Fruit fly (Drosophila melanogaster) whole organism, embryonic: ENCODE data around the gene Nagk.

Experiments
- Ada2b ChIP-seq: fragments of 200-800 bp; sonication (Bioruptor generic); IDR thresholded peaks from 2 replicates; pipeline ENCODE4 v1.3.6; 2022; ENCODE audit warnings: missing biosample characterization, missing genetic modification characterization
- B-H1 ChIP-seq: fragments of 200-800 bp; sonication (Bioruptor generic); IDR thresholded peaks from 3 replicates; pipeline ENCODE4 v1.3.6; 2022; ENCODE audit warnings: missing biosample characterization, missing genetic modification characterization
- CG10209 ChIP-seq: fragments of 200-800 bp; sonication (Bioruptor generic); optimal IDR thresholded peaks from 3 replicates; lab custom pipeline; 2017; ENCODE audit warnings: missing biosample characterization, mild to moderate bottlenecking, missing genetic modification characterization, missing genetic modification reagents
- CG12219 ChIP-seq: fragments of 200-800 bp; sonication (Bioruptor generic); optimal IDR thresholded peaks from 3 replicates; lab custom pipeline; 2018; ENCODE audit warnings: missing biosample characterization, mild to moderate bottlenecking, missing genetic modification characterization
- CG1233 ChIP-seq: fragments of 200-800 bp; sonication (Bioruptor generic); optimal IDR thresholded peaks from 4 replicates; lab custom pipeline; 2018; ENCODE audit warnings: missing biosample characterization, mild to moderate bottlenecking, missing genetic modification characterization
- CG13894 ChIP-seq: fragments of 200-800 bp; sonication (Bioruptor generic); optimal IDR thresholded peaks from 3 replicates; lab custom pipeline; 2018; ENCODE audit warnings: missing biosample characterization, mild to moderate bottlenecking, missing genetic modification characterization, moderate library complexity
- CG17361 ChIP-seq: fragments of 200-800 bp; sonication (Bioruptor generic); IDR thresholded peaks from 3 replicates; pipeline ENCODE4 v1.3.6; 2022; ENCODE audit warnings: missing biosample characterization, missing genetic modification characterization
- CG1832 ChIP-seq: fragments of 200-800 bp; sonication (Bioruptor generic); optimal IDR thresholded peaks from 2 replicates; lab custom pipeline; 2017; ENCODE audit warnings: missing biosample characterization, mild to moderate bottlenecking, missing genetic modification characterization, inconsistent platforms
- CG2678 ChIP-seq: fragments of 200-800 bp; sonication (Bioruptor generic); optimal IDR thresholded peaks from 3 replicates; lab custom pipeline; 2019; ENCODE audit warnings: missing biosample characterization, mild to moderate bottlenecking, missing genetic modification characterization, moderate library complexity
- CG30020 ChIP-seq: fragments of 200-800 bp; optimal IDR thresholded peaks from 2 replicates; lab custom pipeline; 2019; ENCODE audit warnings: missing biosample characterization, mild to moderate bottlenecking, missing genetic modification characterization, moderate library complexity
- CG33213 ChIP-seq: fragments of 200-800 bp; sonication (Bioruptor generic); optimal IDR thresholded peaks from 3 replicates; lab custom pipeline; 2016; ENCODE audit warnings: missing biosample characterization, missing genetic modification characterization
- CG3407 ChIP-seq: fragments of 200-800 bp; sonication (Bioruptor generic); optimal IDR thresholded peaks from 2 replicates; lab custom pipeline; 2018; ENCODE audit warnings: missing biosample characterization, mild to moderate bottlenecking, missing genetic modification characterization
- CG3995 ChIP-seq: fragments of 200-800 bp; sonication (Bioruptor generic); optimal IDR thresholded peaks from 3 replicates; lab custom pipeline; 2016; ENCODE audit warnings: missing biosample characterization, missing genetic modification characterization
- CG7987 ChIP-seq: fragments of 200-800 bp; sonication (Bioruptor generic); optimal IDR thresholded peaks from 2 replicates; lab custom pipeline; 2018; ENCODE audit warnings: missing biosample characterization, mild to moderate bottlenecking, missing genetic modification characterization, moderate library complexity
- CG8924 ChIP-seq: fragments of 200-800 bp; optimal IDR thresholded peaks from 3 replicates; lab custom pipeline; 2019; ENCODE audit warnings: missing biosample characterization, mild to moderate bottlenecking, missing genetic modification characterization, moderate library complexity
- D19A ChIP-seq: fragments of 200-800 bp; optimal IDR thresholded peaks from 3 replicates; lab custom pipeline; 2019; ENCODE audit warnings: missing biosample characterization, mild to moderate bottlenecking, missing genetic modification characterization, moderate library complexity
- Dref ChIP-seq: fragments of 200-800 bp; sonication (Bioruptor generic); IDR thresholded peaks from 2 replicates; pipeline ENCODE4 v1.3.6; 2022; ENCODE audit warnings: missing biosample characterization, missing genetic modification characterization
- Hr3 ChIP-seq: fragments of 200-800 bp; sonication (Bioruptor generic); optimal IDR thresholded peaks from 3 replicates; lab custom pipeline; 2016; ENCODE audit warnings: missing biosample characterization, missing genetic modification characterization
- Lhr ChIP-seq: fragments of 200-800 bp; sonication (Bioruptor generic); optimal IDR thresholded peaks from 3 replicates; lab custom pipeline; 2017; ENCODE audit warnings: mild to moderate bottlenecking, missing biosample characterization, missing genetic modification reagents, missing genetic modification characterization
- MTF-1 ChIP-seq: fragments of 200-800 bp; sonication (Bioruptor generic); optimal IDR thresholded peaks from 2 replicates; lab custom pipeline; 2018; ENCODE audit warnings: missing biosample characterization, mild to moderate bottlenecking, missing genetic modification characterization, borderline replicate concordance
- Max ChIP-seq: fragments of 200-800 bp; sonication (Bioruptor generic); optimal IDR thresholded peaks from 2 replicates; lab custom pipeline; 2016; ENCODE audit warnings: missing biosample characterization, mild to moderate bottlenecking, missing genetic modification characterization
- Nf-YB ChIP-seq: fragments of 200-800 bp; sonication (Bioruptor generic); optimal IDR thresholded peaks from 3 replicates; lab custom pipeline; 2019; ENCODE audit warnings: missing biosample characterization, mild to moderate bottlenecking, missing genetic modification characterization, moderate library complexity
- Oaz ChIP-seq: fragments of 200-800 bp; sonication (Bioruptor generic); IDR thresholded peaks from 2 replicates; pipeline ENCODE4 v1.3.6; 2022; ENCODE audit warnings: missing biosample characterization, missing genetic modification characterization
- Oli ChIP-seq: fragments of 200-800 bp; sonication (Bioruptor generic); optimal IDR thresholded peaks from 2 replicates; lab custom pipeline; 2018; ENCODE audit warnings: missing biosample characterization, mild to moderate bottlenecking, missing genetic modification characterization, moderate library complexity
- Ptx1 ChIP-seq: fragments of 200-800 bp; sonication (Bioruptor generic); IDR thresholded peaks from 2 replicates; pipeline ENCODE4 v1.3.6; 2022; ENCODE audit warnings: missing biosample characterization, missing genetic modification characterization
- Sox100B ChIP-seq: fragments of 200-800 bp; sonication (Bioruptor generic); optimal IDR thresholded peaks from 3 replicates; lab custom pipeline; 2018; ENCODE audit warnings: missing biosample characterization, mild to moderate bottlenecking, missing genetic modification characterization
- Sox102F ChIP-seq: fragments of 200-800 bp; sonication (Bioruptor generic); optimal IDR thresholded peaks from 2 replicates; lab custom pipeline; 2018; ENCODE audit warnings: missing biosample characterization, mild to moderate bottlenecking, missing genetic modification characterization, moderate library complexity
- ac ChIP-seq: fragments of 200-800 bp; sonication (Bioruptor generic); optimal IDR thresholded peaks from 3 replicates; lab custom pipeline; 2017; ENCODE audit warnings: missing biosample characterization, mild to moderate bottlenecking, missing genetic modification characterization
- amos ChIP-seq: fragments of 200-800 bp; sonication (Bioruptor generic); IDR thresholded peaks from 2 replicates; pipeline ENCODE4 v1.3.6; 2022; ENCODE audit warnings: missing biosample characterization, missing genetic modification characterization; ENCODE audit not compliant: partially characterized antibody
- btn ChIP-seq: fragments of 200-800 bp; sonication (Bioruptor generic); optimal IDR thresholded peaks from 2 replicates; lab custom pipeline; 2016; ENCODE audit warnings: missing biosample characterization, missing genetic modification characterization
- chinmo ChIP-seq: fragments of 200-800 bp; sonication (Bioruptor generic); IDR thresholded peaks from 4 replicates; pipeline ENCODE4 v1.3.6; 2022; ENCODE audit warnings: missing biosample characterization, missing genetic modification characterization; ENCODE audit not compliant: partially characterized antibody
- dan ChIP-seq: fragments of 200-800 bp; sonication (Bioruptor generic); IDR thresholded peaks from 2 replicates; pipeline ENCODE4 v1.3.6; 2022; ENCODE audit warnings: missing biosample characterization, missing genetic modification characterization
- esg ChIP-seq: fragments of 200-800 bp; sonication (Bioruptor generic); conservative IDR thresholded peaks from 2 replicates; pipeline ENCODE4 v1.3.6; 2022; ENCODE audit warnings: missing biosample characterization, missing genetic modification characterization
- eve ChIP-seq, 2 experiments: fragments of >200 bp; optimal IDR thresholded peaks; 2 replicates each; lab custom pipeline; 2017; ENCODE audit warnings: missing biosample characterization in 2 of 2, missing genetic modification characterization in 2 of 2
- eyg ChIP-seq: fragments of 200-800 bp; sonication (Bioruptor generic); optimal IDR thresholded peaks from 3 replicates; lab custom pipeline; 2016; ENCODE audit warnings: missing biosample characterization, missing genetic modification characterization
- gro ChIP-seq: fragments of 200-800 bp; sonication (Bioruptor generic); optimal IDR thresholded peaks from 2 replicates; lab custom pipeline; 2016; ENCODE audit warnings: missing biosample characterization, missing genetic modification characterization
- inv ChIP-seq: fragments of 200-800 bp; sonication (Bioruptor generic); IDR thresholded peaks from 2 replicates; pipeline ENCODE4 v1.3.6; 2022; ENCODE audit warnings: missing biosample characterization, missing genetic modification characterization; ENCODE audit not compliant: partially characterized antibody
- jing ChIP-seq: fragments of 200-800 bp; sonication (Bioruptor generic); optimal IDR thresholded peaks from 2 replicates; lab custom pipeline; 2018; ENCODE audit warnings: missing biosample characterization, mild to moderate bottlenecking, missing genetic modification characterization
- mld ChIP-seq: fragments of 200-800 bp; sonication (Bioruptor generic); IDR thresholded peaks from 3 replicates; pipeline ENCODE4 v1.3.6; 2022; ENCODE audit warnings: missing biosample characterization, missing genetic modification characterization; ENCODE audit not compliant: partially characterized antibody
- nom ChIP-seq: fragments of 200-800 bp; sonication (Bioruptor generic); optimal IDR thresholded peaks from 2 replicates; lab custom pipeline; 2017; ENCODE audit warnings: missing biosample characterization, missing genetic modification characterization, mild to moderate bottlenecking, moderate library complexity, missing genetic modification reagents
- odd ChIP-seq: fragments of 200-800 bp; sonication (Bioruptor generic); optimal IDR thresholded peaks from 2 replicates; lab custom pipeline; 2017; ENCODE audit warnings: missing biosample characterization, mild to moderate bottlenecking, missing genetic modification characterization
- pfk ChIP-seq: fragments of 200-800 bp; sonication (Bioruptor generic); optimal IDR thresholded peaks from 2 replicates; lab custom pipeline; 2018; ENCODE audit warnings: missing biosample characterization, mild to moderate bottlenecking, missing genetic modification characterization, moderate library complexity
- phol ChIP-seq: fragments of 200-800 bp; sonication (Bioruptor generic); optimal IDR thresholded peaks from 3 replicates; lab custom pipeline; 2018; ENCODE audit warnings: missing biosample characterization, mild to moderate bottlenecking, missing genetic modification characterization, moderate library complexity
- prd ChIP-seq, 3 experiments: fragments of >200 bp in 2 of 3; fragments of 200-800 bp in 1 of 3; sonication (Bioruptor generic) in 1 of 3; optimal IDR thresholded peaks in 2 of 3; IDR thresholded peaks in 1 of 3; 2 replicates in 2 of 3; 3 replicates in 1 of 3; pipeline versions ENCODE4 v1.3.6 to Lab custom; 2017 to 2022; ENCODE audit warnings: missing biosample characterization in 1 of 3, missing genetic modification characterization in 1 of 3
- sens-2 ChIP-seq: fragments of 200-800 bp; sonication (Bioruptor generic); IDR thresholded peaks from 2 replicates; pipeline ENCODE4 v1.3.6; 2022; ENCODE audit warnings: missing biosample characterization, missing genetic modification characterization
- toy ChIP-seq: fragments of 200-800 bp; sonication (Bioruptor generic); IDR thresholded peaks from 2 replicates; pipeline ENCODE4 v1.3.6; 2022; ENCODE audit warnings: missing biosample characterization, missing genetic modification characterization
- vvl ChIP-seq: fragments of 200-800 bp; sonication (Bioruptor generic); IDR thresholded peaks from 2 replicates; pipeline ENCODE4 v1.3.6; 2022; ENCODE audit warnings: missing biosample characterization, missing genetic modification characterization
- z ChIP-seq: fragments of 200-800 bp; sonication (Bioruptor generic); IDR thresholded peaks from 3 replicates; pipeline ENCODE4 v1.3.6; 2022; ENCODE audit warnings: missing biosample characterization, missing genetic modification characterization
- zen ChIP-seq: fragments of 200-800 bp; sonication (Bioruptor generic); optimal IDR thresholded peaks from 3 replicates; lab custom pipeline; 2018; ENCODE audit warnings: missing biosample characterization, mild to moderate bottlenecking, missing genetic modification characterization, moderate library complexity
- zfh2 ChIP-seq: fragments of 200-800 bp; sonication (Bioruptor generic); optimal IDR thresholded peaks from 2 replicates; lab custom pipeline; 2016; ENCODE audit warnings: missing biosample characterization, missing genetic modification characterization

Nagk gene

dm6 chr3R:15347822-15348221, 4.8 kb upstream of the Nagk start, which contains the start of the genes CG42726 and CG42727 (continued):
- TF ChIP-seq Sox102F, result no peak
- TF ChIP-seq nom (GFP tag; lab: Kevin White, UChicago), result no peak
- TF ChIP-seq zfh2 (GFP tag; lab: Kevin White, UChicago), result peak; percentile 26
- peak; percentile 41; the same call in 1 of the 2 replicates for TF ChIP-seq Dref
- TF ChIP-seq phol (tag; lab: Kevin White, UChicago), result peak; percentile 47
- no peak for TF ChIP-seq eyg
- TF ChIP-seq Hr3 (GFP tag; lab: Kevin White, UChicago), result no peak
- TF ChIP-seq CG30020 (tag; lab: Kevin White, UChicago), result no peak
- TF ChIP-seq inv (GFP tag; lab: Robert Waterston, UW), result no peak
- TF ChIP-seq Max, result no peak
- TF ChIP-seq jing (GFP tag; lab: Kevin White, UChicago), result no peak
- TF ChIP-seq Lhr (GFP tag; lab: Kevin White, UChicago), result no peak
- 0 out of 2 replicates have a peak, but pooled peaks have one; percentile 34 for TF ChIP-seq vvl (GFP tag; lab: Robert Waterston, UW)
- TF ChIP-seq btn (GFP tag; lab: Kevin White, UChicago), result no peak
- no peak for TF ChIP-seq MTF-1
- TF ChIP-seq CG1832, result no peak
- TF ChIP-seq CG8924, result no peak
- 0 out of 2 replicates have a peak, but pooled peaks have one; percentile 19 for TF ChIP-seq esg (GFP tag; lab: Robert Waterston, UW)
- no peak for TF ChIP-seq Nf-YB (GFP tag; lab: Kevin White, UChicago)
- no peak for TF ChIP-seq CG12219 (GFP tag; lab: Kevin White, UChicago)
- no peak for TF ChIP-seq odd (GFP tag; lab: Kevin White, UChicago)
- TF ChIP-seq z (GFP tag; lab: Robert Waterston, UW), result no peak
- TF ChIP-seq chinmo (GFP tag; lab: Robert Waterston, UW), result no peak
- TF ChIP-seq toy (GFP tag; lab: Robert Waterston, UW), result no peak
- TF ChIP-seq CG1233, result peak; percentile 8
- peak; percentile 1 for TF ChIP-seq gro (GFP tag; lab: Kevin White, UChicago)
- TF ChIP-seq zen (tag; lab: Kevin White, UChicago), result no peak
- no peak for TF ChIP-seq amos (GFP tag; lab: Robert Waterston, UW)
- no peak for TF ChIP-seq Ada2b (GFP tag; lab: Robert Waterston, UW)
- TF ChIP-seq B-H1 (GFP tag; lab: Robert Waterston, UW), result no peak
- TF ChIP-seq Oaz (GFP tag; lab: Robert Waterston, UW), result peak; percentile 11; the same call in 1 of the 2 replicates
- TF ChIP-seq CG3995 (GFP tag; lab: Kevin White, UChicago), result no peak
- TF ChIP-seq CG13894 (tag; lab: Kevin White, UChicago), result no peak
- TF ChIP-seq ac (GFP tag; lab: Kevin White, UChicago), result no peak
- TF ChIP-seq pfk, result no peak
- TF ChIP-seq CG10209 (GFP tag; lab: Kevin White, UChicago), result no peak
- TF ChIP-seq prd (optimal IDR thresholded peaks at IDR 0.05; lab: Kevin White, UChicago), result no peak
- TF ChIP-seq prd (GFP tag; IDR thresholded peaks at IDR 0.05; lab: Robert Waterston, UW), result peak; percentile 34; the same call in 1 of the 3 replicates
- TF ChIP-seq CG33213 (GFP tag; lab: Kevin White, UChicago), result no peak
- no peak for TF ChIP-seq eve (GFP tag; optimal IDR thresholded peaks at IDR 0.05; lab: Kevin White, UChicago)
- TF ChIP-seq CG17361, result 0 out of 3 replicates have a peak, but pooled peaks have one; percentile 15
- no peak for TF ChIP-seq mld (GFP tag; lab: Robert Waterston, UW)
- TF ChIP-seq Sox100B (GFP tag; lab: Kevin White, UChicago), result no peak
- TF ChIP-seq CG7987 (GFP tag; lab: Kevin White, UChicago), result no peak
- peak; percentile 35; the same call in 1 of the 2 replicates for TF ChIP-seq sens-2 (GFP tag; lab: Robert Waterston, UW)
- TF ChIP-seq D19A (tag; lab: Kevin White, UChicago), result no peak
- TF ChIP-seq CG2678 (tag; lab: Kevin White, UChicago), result peak; percentile 43
- TF ChIP-seq CG3407 (GFP tag; lab: Kevin White, UChicago), result no peak
- TF ChIP-seq Ptx1 (GFP tag; lab: Robert Waterston, UW), result peak; percentile 31; the same call in 1 of the 2 replicates
- no peak for TF ChIP-seq dan (GFP tag; lab: Robert Waterston, UW)
- TF ChIP-seq Oli (tag; lab: Kevin White, UChicago), result peak; percentile 26
